Worm (Caenorhabditis elegans): ENCODE data around the gene F47C12.13.
A peak's percentile ranks its signal among the peaks of the same experiment; 100 is the strongest.

DNA sequence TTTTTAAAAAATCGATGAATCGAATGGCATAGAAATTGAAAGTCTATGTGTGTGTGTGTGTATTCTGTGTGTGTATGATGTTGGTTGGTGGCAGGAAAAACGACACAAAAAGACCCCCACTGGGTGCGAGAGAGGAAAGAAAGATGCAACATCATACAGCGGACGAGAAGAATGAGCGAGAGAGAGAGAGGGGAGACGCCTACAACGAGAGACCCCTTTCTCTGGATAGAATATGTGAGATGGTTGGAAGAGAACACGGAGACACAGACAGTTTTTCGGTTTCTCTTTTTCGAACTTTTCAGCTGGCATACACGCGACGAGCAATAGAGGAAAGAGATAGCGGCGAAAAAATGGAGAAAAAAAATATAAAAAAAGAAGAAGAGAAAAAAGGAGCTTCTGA, 25.6 kb upstream of the F47C12.13 start:
- TF ChIP-seq pha-4 (tag; optimal IDR thresholded peaks at IDR 0.05), result no peak
- TF ChIP-seq ceh-34 (tag; optimal IDR thresholded peaks at IDR 0.05), result peak; percentile 68
- peak; percentile 47 for TF ChIP-seq unc-55 (GFP tag; optimal IDR thresholded peaks at IDR 0.05)

All from whole organism, late embryonic.